Fruit fly (Drosophila melanogaster) whole organism, embryonic: ENCODE measurements around the gene CG33181.

Experiments
- Bteb2 ChIP-seq: fragments of 200-800 bp; sonication (Bioruptor generic); optimal IDR thresholded peaks from 2 replicates; lab custom pipeline; 2016; ENCODE audit warnings: missing biosample characterization, missing genetic modification characterization
- CG11456 ChIP-seq: fragments of 200-800 bp; sonication (Bioruptor generic); IDR thresholded peaks from 3 replicates; pipeline ENCODE4 v1.3.6; 2022; ENCODE audit warnings: missing biosample characterization, missing genetic modification characterization
- Dip2 ChIP-seq: fragments of 200-800 bp; sonication (Bioruptor generic); IDR thresholded peaks from 2 replicates; pipeline ENCODE4 v1.3.6; 2022; ENCODE audit warnings: missing biosample characterization, missing genetic modification characterization
- Poxn ChIP-seq: fragments of 200-800 bp; sonication (Bioruptor generic); IDR thresholded peaks from 2 replicates; pipeline ENCODE4 v1.3.6; 2022; ENCODE audit warnings: missing biosample characterization, missing genetic modification characterization
- Trl ChIP-seq, 3 experiments: fragments of >200 bp in 2 of 3; fragments of 200-800 bp in 1 of 3; sonication (Bioruptor generic) in 1 of 3; optimal IDR thresholded peaks; 2 replicates in 1 of 3; 3 replicates in 2 of 3; lab custom pipeline; 2016 to 2017; ENCODE audit warnings: missing biosample characterization in 1 of 3, missing genetic modification characterization in 1 of 3
- dati ChIP-seq: fragments of 200-800 bp; sonication (Bioruptor generic); IDR thresholded peaks from 2 replicates; pipeline ENCODE4 v1.3.6; 2022; ENCODE audit warnings: missing biosample characterization, missing genetic modification characterization
- fru ChIP-seq: fragments of >200 bp; optimal IDR thresholded peaks from 2 replicates; lab custom pipeline; 2017

DNA sequence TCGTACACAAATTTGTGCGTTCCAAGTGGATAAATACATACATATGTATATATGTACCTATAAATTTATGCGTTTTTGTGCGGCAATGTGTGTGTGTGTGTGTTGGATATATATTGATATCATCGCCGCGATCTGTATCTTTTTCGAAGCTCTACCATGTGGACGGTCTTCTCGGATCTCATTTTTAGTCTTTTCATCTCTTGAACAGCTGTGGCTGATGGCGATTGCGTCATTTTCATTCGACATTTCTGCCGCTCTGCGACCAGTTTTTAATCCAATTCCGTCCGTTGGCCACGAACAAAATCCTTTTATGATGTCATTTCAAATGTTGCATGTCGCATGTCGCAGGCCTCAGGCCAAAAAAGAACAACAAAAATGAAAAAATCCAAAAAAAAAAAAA, 31.4 kb downstream of the CG33181 start:
- TF ChIP-seq Bteb2 (GFP tag; lab: Kevin White, UChicago) (no peak), Poxn (GFP tag; lab: Robert Waterston, UW) (no peak), dati (GFP tag; lab: Robert Waterston, UW) (no peak), fru (lab: Kevin White, UChicago) (no peak), CG11456 (GFP tag; lab: Robert Waterston, UW) (no peak), Trl (optimal IDR thresholded peaks at IDR 0.05; lab: Kevin White, UChicago) (no peak), Trl (GFP tag; optimal IDR thresholded peaks at IDR 0.05; lab: Kevin White, UChicago) (no peak), Dip2 (GFP tag; lab: Robert Waterston, UW) (no peak)
